Fruit fly (Drosophila melanogaster): ENCODE measurements around the gene MME1.

dm6 chr2L:7049680-7050289 is 22.5 kb downstream of the MME1 start:
- TF ChIP-seq Fer1 (GFP tag; optimal IDR thresholded peaks at IDR 0.05) (no peak), CG8089 (GFP tag; optimal IDR thresholded peaks at IDR 0.05) (no peak), zfh1 (GFP tag; IDR thresholded peaks at IDR 0.05) (no peak), CG16863 (GFP tag; optimal IDR thresholded peaks at IDR 0.05) (no peak), CG10543 (GFP tag; optimal IDR thresholded peaks at IDR 0.05) (no peak), CG15479 (GFP tag; optimal IDR thresholded peaks at IDR 0.05) (no peak), Sox102F (GFP tag; optimal IDR thresholded peaks at IDR 0.05) (no peak), Gug (GFP tag; IDR thresholded peaks at IDR 0.05) (no peak), nom (GFP tag; optimal IDR thresholded peaks at IDR 0.05) (no peak), CG11504 (tag; optimal IDR thresholded peaks at IDR 0.05) (no peak), HmgD (GFP tag; optimal IDR thresholded peaks at IDR 0.05) (no peak), CG2202 (tag; optimal IDR thresholded peaks at IDR 0.05) (no peak), CG4424 (GFP tag; optimal IDR thresholded peaks at IDR 0.05) (no peak), Elba2 (GFP tag; optimal IDR thresholded peaks at IDR 0.05) (no peak)
